Worm (Caenorhabditis elegans) whole organism, L2 larva: Measurements from ENCODE around the gene gln-5.

ENCODE experiments used
- C34F6.9 ChIP-seq: fragments of 150-350 bp; optimal IDR thresholded peaks from 2 replicates; lab custom pipeline; 2014; ENCODE audit warnings: missing biosample characterization, missing genetic modification characterization
- F13H6.1 ChIP-seq: sonication (generic microtip); optimal IDR thresholded peaks from 2 replicates; lab custom pipeline; 2016; ENCODE audit warnings: missing genetic modification characterization, missing compliant biosample characterization
- R02D3.7 ChIP-seq: fragments of 150-350 bp; optimal IDR thresholded peaks from 2 replicates; lab custom pipeline; 2014; ENCODE audit warnings: missing biosample characterization, missing genetic modification characterization
- Y55F3AM.14 ChIP-seq: fragments of 200-800 bp; sonication (Bioruptor generic); optimal IDR thresholded peaks from 2 replicates; lab custom pipeline; 2018; ENCODE audit warnings: mild to moderate bottlenecking, missing genetic modification characterization, missing compliant biosample characterization
- aly-2 ChIP-seq: fragments of 150-350 bp; optimal IDR thresholded peaks from 2 replicates; lab custom pipeline; 2014; ENCODE audit warnings: missing biosample characterization, missing genetic modification characterization
- ama-1 ChIP-seq: fragments of 150-350 bp; optimal IDR thresholded peaks from 2 replicates; lab custom pipeline; 2018; ENCODE audit warnings: inconsistent platforms
- ceh-16 ChIP-seq: fragments of 150-350 bp; optimal IDR thresholded peaks from 2 replicates; lab custom pipeline; 2014; ENCODE audit warnings: missing biosample characterization, missing genetic modification characterization
- crh-2 ChIP-seq: sonication (generic microtip); optimal IDR thresholded peaks from 2 replicates; lab custom pipeline; 2017; ENCODE audit warnings: missing biosample characterization, missing genetic modification characterization
- dmd-4 ChIP-seq: sonication (generic microtip); optimal IDR thresholded peaks from 2 replicates; lab custom pipeline; 2017; ENCODE audit warnings: missing biosample characterization, missing genetic modification characterization
- elt-3 ChIP-seq: sonication (generic microtip); optimal IDR thresholded peaks from 2 replicates; lab custom pipeline; 2017; ENCODE audit warnings: missing biosample characterization, missing genetic modification characterization
- fos-1 ChIP-seq: fragments of 150-350 bp; optimal IDR thresholded peaks from 2 replicates; lab custom pipeline; 2014; ENCODE audit warnings: missing biosample characterization, missing genetic modification characterization
- gmeb-1 ChIP-seq: fragments of 150-350 bp; optimal IDR thresholded peaks from 2 replicates; lab custom pipeline; 2014; ENCODE audit warnings: missing biosample characterization, missing genetic modification characterization
- lin-39 ChIP-seq: fragments of 150-350 bp; optimal IDR thresholded peaks from 2 replicates; lab custom pipeline; 2014; ENCODE audit warnings: missing biosample characterization, missing genetic modification reagents, missing genetic modification characterization
- lsy-2 ChIP-seq, 2 experiments: fragments of 150-350 bp in 1 of 2; sonication (generic microtip) in 1 of 2; optimal IDR thresholded peaks; 2 replicates each; lab custom pipeline; 2014 to 2017; ENCODE audit warnings: missing biosample characterization in 2 of 2, missing genetic modification characterization in 2 of 2
- mab-5 ChIP-seq: fragments of 150-350 bp; optimal IDR thresholded peaks from 2 replicates; lab custom pipeline; 2014; ENCODE audit warnings: missing biosample characterization, missing genetic modification characterization
- mdl-1 ChIP-seq, 2 experiments: fragments of 150-350 bp in 1 of 2; sonication (generic microtip) in 1 of 2; optimal IDR thresholded peaks; 2 replicates each; lab custom pipeline; 2017; ENCODE audit warnings: missing biosample characterization in 2 of 2, missing genetic modification characterization in 2 of 2
- nhr-10 ChIP-seq: sonication (generic microtip); optimal IDR thresholded peaks from 2 replicates; lab custom pipeline; 2017; ENCODE audit warnings: missing biosample characterization, missing genetic modification characterization
- nhr-11 ChIP-seq: fragments of 150-350 bp; optimal IDR thresholded peaks from 2 replicates; lab custom pipeline; 2014; ENCODE audit warnings: missing biosample characterization, missing genetic modification characterization
- nhr-12 ChIP-seq: fragments of 150-350 bp; optimal IDR thresholded peaks from 2 replicates; lab custom pipeline; 2014; ENCODE audit warnings: missing biosample characterization, missing genetic modification characterization
- nhr-129 ChIP-seq: fragments of 150-350 bp; optimal IDR thresholded peaks from 2 replicates; lab custom pipeline; 2014; ENCODE audit warnings: missing biosample characterization, missing genetic modification characterization
- nhr-21 ChIP-seq: fragments of 150-350 bp; optimal IDR thresholded peaks from 2 replicates; lab custom pipeline; 2014; ENCODE audit warnings: missing biosample characterization, missing genetic modification characterization
- nhr-237 ChIP-seq: fragments of 150-350 bp; optimal IDR thresholded peaks from 2 replicates; lab custom pipeline; 2014; ENCODE audit warnings: missing biosample characterization, missing genetic modification characterization
- nhr-25 ChIP-seq: fragments of 150-350 bp; sonication (generic microtip); optimal IDR thresholded peaks from 3 replicates; lab custom pipeline; 2014; ENCODE audit warnings: missing biosample characterization, missing genetic modification characterization
- nhr-77 ChIP-seq: fragments of 150-350 bp; optimal IDR thresholded peaks from 2 replicates; lab custom pipeline; 2014; ENCODE audit warnings: missing biosample characterization, missing genetic modification characterization
- sem-4 ChIP-seq: fragments of 150-350 bp; optimal IDR thresholded peaks from 2 replicates; lab custom pipeline; 2014; ENCODE audit warnings: missing biosample characterization, missing genetic modification reagents, missing genetic modification characterization
- skn-1 ChIP-seq: sonication (generic microtip); optimal IDR thresholded peaks from 2 replicates; lab custom pipeline; 2017; ENCODE audit warnings: missing biosample characterization, missing genetic modification characterization
- sma-3 ChIP-seq: sonication (generic microtip); optimal IDR thresholded peaks from 2 replicates; lab custom pipeline; 2016; ENCODE audit warnings: missing genetic modification reagents, missing genetic modification characterization, missing compliant biosample characterization
- sma-9 ChIP-seq, 2 experiments: fragments of 150-350 bp in 1 of 2; sonication (generic microtip) in 1 of 2; optimal IDR thresholded peaks; 2 replicates each; lab custom pipeline; 2014 to 2016; ENCODE audit warnings: missing genetic modification characterization in 2 of 2, mild to moderate bottlenecking in 1 of 2, missing biosample characterization in 1 of 2, missing compliant biosample characterization in 1 of 2, missing genetic modification reagents in 1 of 2, moderate library complexity in 1 of 2
- snpc-4 ChIP-seq: fragments of 150-350 bp; optimal IDR thresholded peaks from 2 replicates; lab custom pipeline; 2014; ENCODE audit warnings: missing biosample characterization, missing genetic modification characterization
- unc-39 ChIP-seq: fragments of 150-350 bp; optimal IDR thresholded peaks from 2 replicates; lab custom pipeline; 2014; ENCODE audit warnings: missing biosample characterization, missing genetic modification characterization
- unc-55 ChIP-seq: fragments of 150-350 bp; sonication (generic microtip); optimal IDR thresholded peaks from 3 replicates; lab custom pipeline; 2014; ENCODE audit warnings: missing biosample characterization, missing genetic modification reagents, missing genetic modification characterization
- ztf-1 ChIP-seq: fragments of 200-800 bp; sonication (Bioruptor generic); conservative IDR thresholded peaks from 2 replicates; pipeline ENCODE4 v1.3.6; 2022; ENCODE audit warnings: missing genetic modification characterization, missing compliant biosample characterization
- ztf-4 ChIP-seq: fragments of 150-350 bp; optimal IDR thresholded peaks from 2 replicates; lab custom pipeline; 2014; ENCODE audit warnings: missing biosample characterization, missing genetic modification characterization

Gene gln-5

ce11 chrIV:17249691-17250181, 23.7 kb downstream of the gln-5 start, which contains the start of gene eelo-2 (continued):
- TF ChIP-seq aly-2 (tag; lab: Kevin White, UChicago) (peak; percentile 75), nhr-77 (tag; lab: Kevin White, UChicago) (peak; percentile 90), mdl-1 (tag; optimal IDR thresholded peaks at IDR 0.05; lab: Kevin White, UChicago) (peak; percentile 8 to 88), crh-2 (tag; lab: Kevin White, UChicago) (peak; percentile 99), skn-1 (peak; percentile 44), fos-1 (tag; lab: Kevin White, UChicago) (peak; percentile 98), nhr-25 (tag; lab: Kevin White, UChicago) (peak; percentile 98), mab-5 (tag; lab: Kevin White, UChicago) (peak; percentile 97), nhr-21 (tag; lab: Kevin White, UChicago) (peak; percentile 98), ama-1 (lab: Kevin White, UChicago) (peak; percentile 56), unc-55 (peak; percentile 100), ztf-1 (GFP tag; lab: Robert Waterston, UW) (0 out of 2 replicates have a peak, but pooled peaks have one; percentile 9), sma-9 (GFP tag; optimal IDR thresholded peaks at IDR 0.05; lab: Kevin White, UChicago) (peak; percentile 98), sma-9 (tag; optimal IDR thresholded peaks at IDR 0.05; lab: Kevin White, UChicago) (no peak), ztf-4 (tag; lab: Kevin White, UChicago) (peak; percentile 96), nhr-11 (tag; lab: Kevin White, UChicago) (no peak), dmd-4 (tag; lab: Kevin White, UChicago) (peak; percentile 58), gmeb-1 (tag; lab: Kevin White, UChicago) (peak; percentile 100), C34F6.9 (tag; lab: Kevin White, UChicago) (peak; percentile 100), nhr-129 (tag; lab: Kevin White, UChicago) (peak; percentile 98), ceh-16 (peak; percentile 97), sem-4 (tag; lab: Kevin White, UChicago) (peak; percentile 97), lin-39 (peak; percentile 62), nhr-10 (peak; percentile 93), nhr-237 (tag; lab: Kevin White, UChicago) (peak; percentile 91)

ce11 chrIV:17248538-17248937, 24.9 kb downstream of the gln-5 start:
- TF ChIP-seq ceh-16, result no peak
- no peak for TF ChIP-seq R02D3.7
- TF ChIP-seq nhr-21 (tag; lab: Kevin White, UChicago), result no peak
- TF ChIP-seq crh-2 (tag; lab: Kevin White, UChicago), result no peak
- TF ChIP-seq lsy-2 (tag; optimal IDR thresholded peaks at IDR 0.05; lab: Kevin White, UChicago), result no peak

- TF ChIP-seq nhr-12 (tag; lab: Kevin White, UChicago) (no peak), ztf-4 (tag; lab: Kevin White, UChicago) (no peak), nhr-21 (tag; lab: Kevin White, UChicago) (no peak), unc-39 (tag; lab: Kevin White, UChicago) (no peak), mab-5 (tag; lab: Kevin White, UChicago) (no peak), R02D3.7 (no peak), elt-3 (tag; lab: Kevin White, UChicago) (no peak), C34F6.9 (tag; lab: Kevin White, UChicago) (no peak), snpc-4 (tag; lab: Kevin White, UChicago) (no peak), sma-9 (GFP tag; optimal IDR thresholded peaks at IDR 0.05; lab: Kevin White, UChicago) (no peak), sma-9 (tag; optimal IDR thresholded peaks at IDR 0.05; lab: Kevin White, UChicago) (no peak), sma-3 (GFP tag; lab: Kevin White, UChicago) (no peak)
Observed at ce11 chrIV:17247184-17247583, 26.3 kb downstream of the gln-5 start.

- TF ChIP-seq sma-3 (GFP tag; lab: Kevin White, UChicago) (peak; percentile 26), nhr-77 (tag; lab: Kevin White, UChicago) (no peak), Y55F3AM.14 (no peak), F13H6.1 (peak; percentile 72), nhr-11 (tag; lab: Kevin White, UChicago) (no peak), fos-1 (tag; lab: Kevin White, UChicago) (peak; percentile 97), ama-1 (lab: Kevin White, UChicago) (no peak), sma-9 (GFP tag; optimal IDR thresholded peaks at IDR 0.05; lab: Kevin White, UChicago) (peak; percentile 91), sma-9 (tag; optimal IDR thresholded peaks at IDR 0.05; lab: Kevin White, UChicago) (no peak), crh-2 (tag; lab: Kevin White, UChicago) (peak; percentile 68), gmeb-1 (tag; lab: Kevin White, UChicago) (peak; percentile 58)
- TF ChIP-seq, all 48 proteins: peak for 6
Observed at ce11 chrIV:17245200-17245599, 28.3 kb downstream of the gln-5 start, which contains the start of gene ZK550.2. ZK550.2 (plus strand) TSS chrIV:17245584.
